Worm (Caenorhabditis elegans) whole organism, L2 larva: ENCODE results near the gene C02B10.4.

ENCODE experiments used
- R02D3.7 ChIP-seq: fragments of 150-350 bp; optimal IDR thresholded peaks from 2 replicates; lab custom pipeline; 2014; ENCODE audit warnings: missing biosample characterization, missing genetic modification characterization
- ZK546.5 ChIP-seq: sonication (generic microtip); optimal IDR thresholded peaks from 2 replicates; lab custom pipeline; 2017; ENCODE audit warnings: missing biosample characterization, missing genetic modification characterization
- aly-2 ChIP-seq: fragments of 150-350 bp; optimal IDR thresholded peaks from 2 replicates; lab custom pipeline; 2014; ENCODE audit warnings: missing biosample characterization, missing genetic modification characterization
- ama-1 ChIP-seq: fragments of 150-350 bp; optimal IDR thresholded peaks from 2 replicates; lab custom pipeline; 2018; ENCODE audit warnings: inconsistent platforms
- nhr-10 ChIP-seq: sonication (generic microtip); optimal IDR thresholded peaks from 2 replicates; lab custom pipeline; 2017; ENCODE audit warnings: missing biosample characterization, missing genetic modification characterization
- nhr-11 ChIP-seq: fragments of 150-350 bp; optimal IDR thresholded peaks from 2 replicates; lab custom pipeline; 2014; ENCODE audit warnings: missing biosample characterization, missing genetic modification characterization

ce11 chrIV:5078846-5079245, 12.5 kb upstream of the C02B10.4 start:
- no peak for TF ChIP-seq ama-1 (lab: Kevin White, UChicago)
- TF ChIP-seq aly-2 (tag; lab: Kevin White, UChicago), result no peak
- TF ChIP-seq nhr-10 (tag; lab: Kevin White, UChicago), result no peak
- TF ChIP-seq nhr-11 (tag; lab: Kevin White, UChicago), result no peak
- TF ChIP-seq R02D3.7, result no peak
- no peak for TF ChIP-seq ZK546.5 (tag; lab: Kevin White, UChicago)
